Fruit fly (Drosophila melanogaster): ENCODE measurements around the gene CG15742.
A peak's percentile ranks its signal among the peaks of the same experiment; 100 is the strongest.

Gene CG15742

DNA sequence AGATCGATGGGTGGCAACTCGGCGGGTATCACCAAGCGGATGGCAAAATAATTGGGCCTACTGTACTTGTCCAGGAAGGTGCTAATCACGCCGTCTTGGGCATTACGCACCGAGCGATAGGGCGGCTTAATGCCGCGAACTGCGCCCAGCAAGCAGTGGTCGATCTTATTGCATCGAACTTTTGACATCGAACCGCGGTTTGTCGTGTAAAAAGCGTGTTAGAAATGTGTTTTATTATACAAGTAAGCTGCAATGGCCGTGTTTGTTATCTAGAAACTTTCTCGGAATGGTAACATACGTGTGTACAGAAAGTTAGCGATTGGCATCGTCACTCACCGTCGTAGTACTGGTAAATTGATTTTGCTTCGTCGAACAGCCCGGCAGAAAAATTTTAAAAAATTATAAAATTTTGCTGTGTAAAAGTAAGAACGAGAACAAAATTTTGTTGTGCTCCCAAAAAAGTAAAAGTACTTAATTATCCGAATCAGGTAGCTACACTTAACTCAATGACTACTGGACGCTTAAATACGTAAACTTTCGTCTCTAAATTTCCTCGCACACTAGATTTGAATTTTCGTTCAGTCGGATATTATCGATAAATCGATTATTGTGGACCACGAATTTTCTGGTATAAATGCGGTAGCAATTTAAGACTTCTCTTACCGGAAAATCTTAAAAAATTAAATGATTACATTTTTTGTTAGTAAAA, at the start of gene CG15742, which contains the start of gene mew:
Gene CG15742, minus strand, starts transcription at position 448 of the 709 bp plus-strand sequence.
Gene mew, minus strand, starts transcription at position 443 of the 709 bp plus-strand sequence.
- TF ChIP-seq br (GFP tag; optimal IDR thresholded peaks at IDR 0.05) = no peak
- TF ChIP-seq CG9705 (GFP tag; optimal IDR thresholded peaks at IDR 0.05) = no peak
- no peak for TF ChIP-seq CrebA (GFP tag; optimal IDR thresholded peaks at IDR 0.05; ENCODE audit: borderline replicate concordance)
- TF ChIP-seq lola (GFP tag; optimal IDR thresholded peaks at IDR 0.05) = no peak
- TF ChIP-seq Hnf4 (GFP tag; optimal IDR thresholded peaks at IDR 0.05) = no peak
- TF ChIP-seq pan (optimal IDR thresholded peaks at IDR 0.05) = no peak
- no peak for TF ChIP-seq psq (GFP tag; optimal IDR thresholded peaks at IDR 0.05)
- no peak for TF ChIP-seq foxo (GFP tag; optimal IDR thresholded peaks at IDR 0.05)

DNA sequence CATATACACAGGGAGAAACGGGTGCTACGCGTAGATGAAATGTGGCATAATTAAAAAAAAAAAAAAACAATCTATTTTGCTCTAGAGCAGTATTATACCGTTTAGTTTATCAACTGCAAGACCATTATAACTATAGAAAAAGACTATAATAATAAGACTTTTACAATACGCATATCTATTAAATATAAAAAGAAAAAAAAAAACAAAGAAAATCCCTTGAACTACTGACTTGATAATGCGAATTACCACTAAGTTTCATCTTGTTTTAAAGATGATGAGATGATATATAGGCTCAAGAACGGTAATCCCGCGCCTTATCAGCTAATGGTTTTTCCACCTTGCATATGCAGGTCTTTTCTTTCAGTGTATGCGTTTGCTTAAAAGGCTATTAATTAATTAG, 48.9 kb upstream of the CG15742 start:
- TF ChIP-seq GATAd (GFP tag; optimal IDR thresholded peaks at IDR 0.05) (no peak), Mio (GFP tag; optimal IDR thresholded peaks at IDR 0.05) (no peak), CG9705 (GFP tag; optimal IDR thresholded peaks at IDR 0.05) (no peak), sv (GFP tag; optimal IDR thresholded peaks at IDR 0.05) (no peak), Vsx2 (GFP tag; optimal IDR thresholded peaks at IDR 0.05; ENCODE audit: partially characterized antibody) (no peak), Abd-B (GFP tag; optimal IDR thresholded peaks at IDR 0.05) (no peak), Jra (GFP tag; optimal IDR thresholded peaks at IDR 0.05) (no peak), tai (GFP tag; optimal IDR thresholded peaks at IDR 0.05) (no peak), usp (GFP tag; optimal IDR thresholded peaks at IDR 0.05) (no peak), Hr83 (GFP tag; optimal IDR thresholded peaks at IDR 0.05; ENCODE audit: poor library complexity, severe bottlenecking) (no peak), ey (GFP tag; optimal IDR thresholded peaks at IDR 0.05) (peak; percentile 14), fru (GFP tag; optimal IDR thresholded peaks at IDR 0.05) (peak; percentile 42), Hr78 (GFP tag; optimal IDR thresholded peaks at IDR 0.05) (no peak), lola (GFP tag; optimal IDR thresholded peaks at IDR 0.05) (no peak), OdsH (GFP tag; optimal IDR thresholded peaks at IDR 0.05) (peak; percentile 48), pan (optimal IDR thresholded peaks at IDR 0.05) (no peak), psq (GFP tag; optimal IDR thresholded peaks at IDR 0.05) (peak; percentile 45), Hnf4 (GFP tag; optimal IDR thresholded peaks at IDR 0.05) (peak; percentile 12), woc (GFP tag; optimal IDR thresholded peaks at IDR 0.05) (no peak), dl (GFP tag; optimal IDR thresholded peaks at IDR 0.05; ENCODE audit: insufficient read depth in 1 of 2, partially characterized antibody in 2 of 2) (no peak), CrebA (GFP tag; optimal IDR thresholded peaks at IDR 0.05; ENCODE audit: borderline replicate concordance) (no peak), jim (GFP tag; optimal IDR thresholded peaks at IDR 0.05) (no peak), dmrt93B (GFP tag; optimal IDR thresholded peaks at IDR 0.05) (no peak), N (GFP tag; optimal IDR thresholded peaks at IDR 0.05) (no peak), h (GFP tag; optimal IDR thresholded peaks at IDR 0.05) (peak; percentile 33), foxo (GFP tag; optimal IDR thresholded peaks at IDR 0.05) (peak in 1 of 2 experiments; percentile 58), CG32264 (GFP tag; optimal IDR thresholded peaks at IDR 0.05) (no peak), Myc (optimal IDR thresholded peaks at IDR 0.05) (no peak), sage (GFP tag; optimal IDR thresholded peaks at IDR 0.05) (no peak), Dfd (GFP tag; optimal IDR thresholded peaks at IDR 0.05) (no peak), Sp1 (GFP tag; optimal IDR thresholded peaks at IDR 0.05) (peak; percentile 54), dsf (GFP tag; optimal IDR thresholded peaks at IDR 0.05; ENCODE audit: borderline replicate concordance) (no peak), rgr (GFP tag; optimal IDR thresholded peaks at IDR 0.05) (peak; percentile 20), Dif (GFP tag; optimal IDR thresholded peaks at IDR 0.05; ENCODE audit: partially characterized antibody) (no peak), brk (GFP tag; optimal IDR thresholded peaks at IDR 0.05) (no peak), Rel (GFP tag; optimal IDR thresholded peaks at IDR 0.05) (no peak), Rel (tag; optimal IDR thresholded peaks at IDR 0.05) (no peak), br (GFP tag; optimal IDR thresholded peaks at IDR 0.05) (no peak), HLH106 (tag; optimal IDR thresholded peaks at IDR 0.05) (peak; percentile 35)
